Fruit fly (Drosophila melanogaster) whole organism, larva: ENCODE data around the gene CG18476.

Experiments
- noc ChIP-seq: fragments of 200-800 bp; sonication (Bioruptor generic); optimal IDR thresholded peaks from 3 replicates; lab custom pipeline; 2019; ENCODE audit warnings: missing biosample characterization, mild to moderate bottlenecking, missing genetic modification characterization, moderate library complexity

CG18476 gene

dm6 chr3R:11650105-11651039, 27.5 kb downstream of the CG18476 start, which contains the start of the genes Csk and Elp1:
Gene Csk (minus strand): TSS chr3R:11650706.
Gene Elp1 (plus strand): TSS chr3R:11650971.
- TF ChIP-seq noc (tag; lab: Kevin White, UChicago) = peak; percentile 59

DNA sequence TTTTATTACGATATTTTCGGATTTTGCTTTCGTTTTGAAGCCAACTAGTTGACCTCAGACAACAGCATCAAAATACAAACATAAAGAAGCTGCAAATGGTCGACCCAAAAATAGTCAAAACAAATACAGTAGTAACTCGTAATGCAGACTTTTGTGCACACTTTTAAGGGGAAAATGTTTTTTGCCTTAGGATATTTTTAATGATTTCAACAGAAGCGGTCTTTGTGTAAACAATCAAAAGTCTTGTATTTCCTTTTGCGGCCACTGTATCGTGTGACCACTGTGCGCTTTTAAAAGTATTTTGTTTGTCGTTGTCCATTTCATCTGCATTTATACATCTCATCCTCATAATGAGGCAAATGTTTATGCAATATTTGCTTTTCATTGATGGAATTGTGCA, 28.5 kb downstream of the CG18476 start:
- peak; percentile 97 for TF ChIP-seq noc (tag; lab: Kevin White, UChicago)

- TF ChIP-seq noc (tag; lab: Kevin White, UChicago) = no peak
Observed at dm6 chr3R:11648356-11649355, 29.3 kb downstream of the CG18476 start.

dm6 chr3R:11646826-11647225, 31.1 kb downstream of the CG18476 start:
- no peak for TF ChIP-seq noc (tag; lab: Kevin White, UChicago)

- peak; percentile 3 for TF ChIP-seq noc (tag; lab: Kevin White, UChicago)
Observed at dm6 chr3R:11639946-11640588, 37.8 kb downstream of the CG18476 start.

DNA sequence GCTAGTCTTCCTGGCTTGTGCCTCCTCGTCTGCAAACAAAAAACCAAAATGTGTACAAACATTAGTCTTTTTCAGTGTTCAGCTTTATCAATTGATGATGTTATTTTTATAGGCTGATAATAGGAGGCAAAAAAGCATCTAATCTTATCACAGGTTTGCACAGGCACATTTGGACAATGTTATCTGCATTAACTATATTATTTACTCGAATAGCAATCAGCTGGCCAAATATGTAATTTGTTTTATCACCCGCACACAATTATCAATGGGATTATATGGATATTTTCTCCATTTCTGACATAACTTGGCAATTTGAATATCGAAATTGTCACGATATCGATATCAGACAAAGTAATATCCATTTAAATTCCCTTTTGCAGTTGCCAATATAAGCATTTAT, 40.3 kb downstream of the CG18476 start:
- no peak for TF ChIP-seq noc (tag; lab: Kevin White, UChicago)

DNA sequence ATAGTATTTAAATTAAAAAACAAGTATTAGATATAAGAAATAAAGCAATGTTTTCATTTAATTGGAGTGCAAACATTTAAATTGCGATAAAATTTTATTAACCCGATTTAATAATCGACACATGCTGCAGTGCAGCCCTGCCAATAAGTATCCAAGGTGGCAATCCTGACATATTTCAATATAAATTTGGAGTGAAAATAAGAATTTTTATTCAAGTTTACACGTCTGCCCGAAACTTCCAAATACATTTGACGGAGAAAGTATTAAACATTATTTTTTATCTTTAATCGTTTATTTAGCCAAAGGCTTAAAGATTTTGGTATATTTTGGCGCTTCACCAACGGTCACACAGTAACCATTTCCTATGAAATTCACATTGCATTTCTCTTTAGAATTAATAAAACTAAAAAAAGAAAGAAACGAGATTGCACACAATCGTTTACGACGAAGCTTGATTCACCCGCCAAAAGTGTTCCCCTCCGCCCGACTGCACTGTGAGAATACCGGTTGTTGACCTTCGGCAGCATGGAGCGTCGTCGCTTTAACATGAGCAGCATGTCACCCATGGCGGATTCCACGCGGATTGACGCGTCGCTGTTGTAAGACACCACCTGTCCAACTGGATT, 49.4 kb downstream of the CG18476 start, which contains the start of gene CG14712:
Gene CG14712, plus strand, starts transcription at position 344 of the 626 bp plus-strand sequence.
- no peak for TF ChIP-seq noc (tag; lab: Kevin White, UChicago)

- no peak for TF ChIP-seq noc (tag; lab: Kevin White, UChicago)
Observed at dm6 chr3R:11626571-11626970, 51.3 kb downstream of the CG18476 start, which contains the start of the genes CG6813 and CG18764. Gene CG6813 (minus strand): TSS chr3R:11626638. Gene CG18764 (plus strand): TSS chr3R:11626889.

DNA sequence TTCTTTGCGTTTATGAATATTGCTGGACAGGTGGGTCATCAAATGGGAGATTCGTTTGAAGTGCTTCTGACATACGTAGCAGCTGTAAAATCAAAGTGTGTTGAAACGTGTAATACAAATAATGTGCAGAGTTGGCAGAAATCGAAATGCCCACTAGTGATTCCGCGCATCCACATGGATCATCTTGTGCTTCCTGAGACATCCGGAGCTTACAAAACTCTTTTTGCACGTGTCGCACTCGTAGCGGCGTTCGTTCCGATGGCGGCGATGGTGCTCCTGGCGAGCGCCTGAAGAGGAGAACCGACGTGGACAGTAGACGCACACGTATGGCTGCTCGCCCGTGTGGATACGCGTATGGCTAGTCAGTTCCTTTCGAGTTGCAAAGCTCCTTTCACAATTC, 52.4 kb downstream of the CG18476 start, which contains the start of gene Zaf1:
Gene Zaf1, minus strand, starts transcription at position 101 of the 400 bp plus-strand sequence.
- TF ChIP-seq noc (tag; lab: Kevin White, UChicago) = no peak
